Worm (Caenorhabditis elegans): Measurements from ENCODE around the gene C34H4.5.

C34H4.5 gene

DNA sequence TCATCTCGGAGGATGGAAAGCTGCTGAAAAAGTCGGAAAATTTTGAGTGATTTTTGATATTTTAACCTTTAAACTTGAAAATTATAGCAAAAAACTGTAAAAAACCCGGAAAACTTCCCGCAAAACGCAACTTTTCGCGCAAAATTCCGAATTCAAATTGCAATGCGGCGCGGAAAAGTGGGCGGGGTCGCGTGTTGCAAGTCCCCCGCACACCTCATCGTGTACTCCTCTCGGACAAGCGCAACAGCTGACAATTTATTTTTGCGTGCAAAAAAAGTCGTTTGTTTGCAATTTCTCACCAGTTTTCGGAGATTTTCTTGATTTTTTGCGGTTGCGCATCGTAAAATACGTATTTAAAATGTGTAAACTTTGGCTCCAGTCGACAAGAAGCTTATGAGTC is 45.8 kb upstream of the C34H4.5 start, which contains the start of gene npp-8 (continued):
- TF ChIP-seq lin-14 (GFP tag; optimal IDR thresholded peaks at IDR 0.05) (no peak), lsy-2 (tag; optimal IDR thresholded peaks at IDR 0.05) (peak; percentile 86 to 88), mef-2 (tag; optimal IDR thresholded peaks at IDR 0.05) (no peak), fkh-4 (tag; optimal IDR thresholded peaks at IDR 0.05; ENCODE audit: borderline replicate concordance) (peak; percentile 60), nhr-28 (tag; optimal IDR thresholded peaks at IDR 0.05) (no peak), unc-98 (GFP tag; IDR thresholded peaks at IDR 0.05) (peak; percentile 51; the same call in 1 of the 2 replicates), fkh-10 (GFP tag; optimal IDR thresholded peaks at IDR 0.05) (peak; percentile 50), ceh-88 (GFP tag; IDR thresholded peaks at IDR 0.05) (peak; percentile 59), ztf-11 (tag; optimal IDR thresholded peaks at IDR 0.05) (peak; percentile 32 to 80), zag-1 (tag; optimal IDR thresholded peaks at IDR 0.05) (no peak), tbx-2 (tag; optimal IDR thresholded peaks at IDR 0.05) (peak; percentile 91), ceh-90 (tag; optimal IDR thresholded peaks at IDR 0.05) (peak; percentile 72), nhr-19 (GFP tag; conservative IDR thresholded peaks at IDR 0.05) (peak; percentile 89), vab-15 (tag; optimal IDR thresholded peaks at IDR 0.05) (peak; percentile 74), nhr-237 (tag; optimal IDR thresholded peaks at IDR 0.05) (no peak), unc-86 (tag; optimal IDR thresholded peaks at IDR 0.05) (peak; percentile 84), C04F5.9 (tag; optimal IDR thresholded peaks at IDR 0.05) (peak; percentile 78), nhr-47 (tag; optimal IDR thresholded peaks at IDR 0.05) (peak; percentile 94), snpc-4 (tag; optimal IDR thresholded peaks at IDR 0.05) (peak; percentile 65), dpl-1 (GFP tag; optimal IDR thresholded peaks at IDR 0.05) (peak; percentile 82 to 85 (median 83)), elt-2 (tag; optimal IDR thresholded peaks at IDR 0.05) (peak; percentile 65), tlp-1 (tag; optimal IDR thresholded peaks at IDR 0.05) (no peak), ceh-82 (tag; optimal IDR thresholded peaks at IDR 0.05) (peak; percentile 81 to 94 (median 83)), nhr-20 (tag; optimal IDR thresholded peaks at IDR 0.05) (peak; percentile 87), nhr-84 (tag; optimal IDR thresholded peaks at IDR 0.05) (no peak), egl-13 (tag; optimal IDR thresholded peaks at IDR 0.05) (peak; percentile 86), lin-39 (tag; optimal IDR thresholded peaks at IDR 0.05) (peak; percentile 55), sptf-1 (tag; optimal IDR thresholded peaks at IDR 0.05) (no peak), hlh-17 (GFP tag; optimal IDR thresholded peaks at IDR 0.05; ENCODE audit: borderline replicate concordance) (no peak), aly-2 (tag; optimal IDR thresholded peaks at IDR 0.05) (no peak), mab-9 (GFP tag; IDR thresholded peaks at IDR 0.05) (peak; percentile 77), efl-3 (GFP tag; optimal IDR thresholded peaks at IDR 0.05) (peak; percentile 73), egl-27 (tag; optimal IDR thresholded peaks at IDR 0.05) (no peak), nhr-71 (tag; optimal IDR thresholded peaks at IDR 0.05) (peak; percentile 94), rnt-1 (tag; optimal IDR thresholded peaks at IDR 0.05) (peak; percentile 97), elt-3 (tag; optimal IDR thresholded peaks at IDR 0.05) (peak in 2 of 6 experiments; percentile 26 to 73), unc-62 (GFP tag; optimal IDR thresholded peaks at IDR 0.05) (no peak), F16B12.6 (tag; optimal IDR thresholded peaks at IDR 0.05) (peak; percentile 45), nhr-85 (tag) (peak; percentile 91), blmp-1 (tag; optimal IDR thresholded peaks at IDR 0.05) (peak; percentile 52), pag-3 (tag; optimal IDR thresholded peaks at IDR 0.05; ENCODE audit: borderline replicate concordance, insufficient read depth) (no peak), unc-130 (tag; optimal IDR thresholded peaks at IDR 0.05) (peak; percentile 84), ama-1 (optimal IDR thresholded peaks at IDR 0.05) (peak; percentile 23), lin-13 (GFP tag; optimal IDR thresholded peaks at IDR 0.05) (peak; percentile 82), nhr-76 (tag; optimal IDR thresholded peaks at IDR 0.05) (peak; percentile 10), dsc-1 (tag; optimal IDR thresholded peaks at IDR 0.05) (peak; percentile 92), fos-1 (tag; optimal IDR thresholded peaks at IDR 0.05) (peak; percentile 69), ets-5 (GFP tag; IDR thresholded peaks at IDR 0.05) (no peak), Y116A8C.19 (tag; optimal IDR thresholded peaks at IDR 0.05; ENCODE audit: borderline replicate concordance) (no peak), C16A3.4 (tag; optimal IDR thresholded peaks at IDR 0.05) (peak; percentile 79), fkh-8 (tag; optimal IDR thresholded peaks at IDR 0.05) (peak; percentile 87), grh-1 (GFP tag; IDR thresholded peaks at IDR 0.05) (peak; percentile 81), ces-1 (GFP tag; optimal IDR thresholded peaks at IDR 0.05) (no peak)
